Fruit fly (Drosophila melanogaster) S2 (cell line): Measurements from ENCODE around the gene Oatp33Eb.

Source experiments
- CG8478 ChIP-seq: fragments of >200 bp; optimal IDR thresholded peaks from 2 replicates; lab custom pipeline; 2018
- CTCF ChIP-seq, 2 experiments: fragments of >200 bp; optimal IDR thresholded peaks; 2 replicates each; lab custom pipeline; 2018

dm6 chr2L:12495196-12495595, 46.9 kb downstream of the Oatp33Eb start:
- TF ChIP-seq CTCF (optimal IDR thresholded peaks at IDR 0.05; lab: Kevin White, UChicago) = no peak
- TF ChIP-seq CG8478 (lab: Kevin White, UChicago) = no peak
